Fruit fly (Drosophila melanogaster) whole organism, wandering third instar larva: ENCODE data around the gene CG7298.

ENCODE experiments used
- Abd-B ChIP-seq: fragments of >200 bp; optimal IDR thresholded peaks from 2 replicates; lab custom pipeline; 2017; ENCODE audit warnings: missing biosample characterization, missing genetic modification characterization
- Dfd ChIP-seq: fragments of >200 bp; optimal IDR thresholded peaks from 2 replicates; lab custom pipeline; 2017; ENCODE audit warnings: missing biosample characterization, missing genetic modification characterization
- Dif ChIP-seq: fragments of 200-275, 200-300 bp; sonication (Bioruptor generic); optimal IDR thresholded peaks from 2 replicates; lab custom pipeline; 2018; ENCODE audit warnings: missing biosample characterization, missing genetic modification characterization; ENCODE audit not compliant: partially characterized antibody
- GATAd ChIP-seq: sonication (Bioruptor generic); optimal IDR thresholded peaks from 2 replicates; lab custom pipeline; 2016; ENCODE audit warnings: missing biosample characterization, missing genetic modification characterization
- Hnf4 ChIP-seq: fragments of 200-800 bp; sonication (Bioruptor generic); optimal IDR thresholded peaks from 2 replicates; lab custom pipeline; 2016; ENCODE audit warnings: missing biosample characterization, mild to moderate bottlenecking, missing genetic modification characterization
- Hr83 ChIP-seq: fragments of 200-300 bp; sonication (Bioruptor generic); optimal IDR thresholded peaks from 2 replicates; lab custom pipeline; 2016; ENCODE audit warnings: missing biosample characterization, mild to moderate bottlenecking, missing genetic modification characterization, moderate library complexity; ENCODE audit not compliant: poor library complexity, severe bottlenecking
- Myc ChIP-seq: fragments of >200 bp; optimal IDR thresholded peaks from 2 replicates; lab custom pipeline; 2017
- OdsH ChIP-seq: fragments of 200-800 bp; sonication (Bioruptor generic); optimal IDR thresholded peaks from 2 replicates; lab custom pipeline; 2016; ENCODE audit warnings: missing biosample characterization, mild to moderate bottlenecking, missing genetic modification characterization
- Rel ChIP-seq, 2 experiments: fragments of 200-800 bp; sonication (Bioruptor generic) in 1 of 2; optimal IDR thresholded peaks; 2 replicates in 1 of 2; 3 replicates in 1 of 2; lab custom pipeline; 2016 to 2019; ENCODE audit warnings: mild to moderate bottlenecking in 2 of 2, missing biosample characterization in 2 of 2, missing genetic modification characterization in 2 of 2, moderate library complexity in 1 of 2
- Vsx2 ChIP-seq: fragments of 200-300, 225-300 bp; sonication (Bioruptor generic); optimal IDR thresholded peaks from 2 replicates; lab custom pipeline; 2018; ENCODE audit warnings: missing biosample characterization, missing genetic modification characterization; ENCODE audit not compliant: partially characterized antibody
- br ChIP-seq: fragments of 200-800 bp; sonication (Bioruptor generic); optimal IDR thresholded peaks from 2 replicates; lab custom pipeline; 2016; ENCODE audit warnings: missing biosample characterization, missing genetic modification characterization
- brk ChIP-seq: fragments of 200-800 bp; sonication (Bioruptor generic); optimal IDR thresholded peaks from 2 replicates; lab custom pipeline; 2016; ENCODE audit warnings: missing biosample characterization, mild to moderate bottlenecking, missing genetic modification characterization
- dl ChIP-seq, 2 experiments: fragments of 175-275, 200-275 bp in 1 of 2; fragments of 200-275 bp in 1 of 2; sonication (Bioruptor generic); optimal IDR thresholded peaks; lab custom pipeline; 2018; ENCODE audit warnings: mild to moderate bottlenecking in 2 of 2, missing biosample characterization in 2 of 2, missing genetic modification characterization in 2 of 2, moderate library complexity in 2 of 2; ENCODE audit not compliant: partially characterized antibody in 2 of 2, insufficient read depth in 1 of 2
- dmrt93B ChIP-seq: fragments of 200-800 bp; sonication (Bioruptor generic); optimal IDR thresholded peaks from 2 replicates; lab custom pipeline; 2018; ENCODE audit warnings: missing biosample characterization, mild to moderate bottlenecking, missing genetic modification characterization
- dsf ChIP-seq: sonication (Bioruptor generic); optimal IDR thresholded peaks from 2 replicates; lab custom pipeline; 2016; ENCODE audit warnings: missing biosample characterization, missing genetic modification characterization, borderline replicate concordance
- foxo ChIP-seq, 2 experiments: fragments of 200-800 bp; sonication (Bioruptor generic); optimal IDR thresholded peaks; 2 replicates in 1 of 2; 3 replicates in 1 of 2; lab custom pipeline; 2016 to 2017; ENCODE audit warnings: missing biosample characterization in 2 of 2, missing genetic modification characterization in 2 of 2
- fru ChIP-seq: fragments of 200-800 bp; sonication (Bioruptor generic); optimal IDR thresholded peaks from 3 replicates; lab custom pipeline; 2016; ENCODE audit warnings: missing biosample characterization, mild to moderate bottlenecking, missing genetic modification characterization
- h ChIP-seq: fragments of 200-800 bp; sonication (Bioruptor generic); optimal IDR thresholded peaks from 3 replicates; lab custom pipeline; 2016; ENCODE audit warnings: missing biosample characterization, mild to moderate bottlenecking, missing genetic modification characterization
- jim ChIP-seq: fragments of 175-275, 200-325 bp; sonication (Bioruptor generic); optimal IDR thresholded peaks from 2 replicates; lab custom pipeline; 2016; ENCODE audit warnings: missing biosample characterization, mild to moderate bottlenecking, missing genetic modification characterization
- lola ChIP-seq: fragments of >200 bp; optimal IDR thresholded peaks from 2 replicates; lab custom pipeline; 2017; ENCODE audit warnings: missing biosample characterization, missing genetic modification characterization
- pan ChIP-seq: fragments of >200 bp; optimal IDR thresholded peaks from 2 replicates; lab custom pipeline; 2017
- sage ChIP-seq: fragments of 200-800 bp; sonication (Bioruptor generic); optimal IDR thresholded peaks from 2 replicates; lab custom pipeline; 2016; ENCODE audit warnings: missing biosample characterization, mild to moderate bottlenecking, missing genetic modification characterization
- sv ChIP-seq: fragments of 200-800 bp; sonication (Bioruptor generic); optimal IDR thresholded peaks from 3 replicates; lab custom pipeline; 2016; ENCODE audit warnings: missing biosample characterization, missing genetic modification characterization
- woc ChIP-seq: sonication (Bioruptor generic); optimal IDR thresholded peaks from 2 replicates; lab custom pipeline; 2016; ENCODE audit warnings: missing biosample characterization, mild to moderate bottlenecking, missing genetic modification characterization

Gene CG7298

dm6 chr3L:20241163-20241970 lies 37.9 kb upstream of the CG7298 start, which contains the start of the genes CG6951 and CG17233:
TSS of gene CG6951 (plus strand) at chr3L:20241267.
TSS of gene CG17233 (minus strand) at chr3L:20241903.
- TF ChIP-seq Rel (GFP tag; optimal IDR thresholded peaks at IDR 0.05; lab: Kevin White, UChicago) (no peak), Rel (tag; optimal IDR thresholded peaks at IDR 0.05; lab: Kevin White, UChicago) (peak; percentile 20), Vsx2 (GFP tag; lab: Kevin White, UChicago) (peak; percentile 47), Hr83 (GFP tag; lab: Kevin White, UChicago) (no peak)

DNA sequence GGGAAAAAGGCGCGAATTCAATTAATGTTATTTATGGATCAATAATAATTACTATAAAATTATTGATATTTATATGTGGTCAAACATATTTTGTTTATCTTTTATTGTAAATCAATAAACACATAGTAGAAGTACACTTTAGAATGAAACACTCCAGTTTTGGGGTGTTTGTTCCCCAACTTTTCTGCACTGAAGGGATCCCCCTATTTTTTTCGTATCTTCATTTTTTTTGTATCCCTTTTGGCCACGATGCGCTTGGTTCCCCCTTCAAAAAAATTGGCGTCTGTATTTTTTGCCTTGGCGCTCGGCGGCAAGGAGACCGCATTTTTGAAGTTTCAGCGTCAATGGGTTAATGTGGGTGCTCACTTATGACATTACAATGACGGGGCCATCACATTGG lies 37.3 kb upstream of the CG7298 start, which contains the start of gene Clc:
TSS of gene Clc (plus strand) at position 301 of the 400 bp plus-strand sequence.
- TF ChIP-seq Rel (GFP tag; optimal IDR thresholded peaks at IDR 0.05; lab: Kevin White, UChicago) (no peak), Rel (tag; optimal IDR thresholded peaks at IDR 0.05; lab: Kevin White, UChicago) (peak; percentile 62), sv (GFP tag; lab: Kevin White, UChicago) (no peak)

DNA sequence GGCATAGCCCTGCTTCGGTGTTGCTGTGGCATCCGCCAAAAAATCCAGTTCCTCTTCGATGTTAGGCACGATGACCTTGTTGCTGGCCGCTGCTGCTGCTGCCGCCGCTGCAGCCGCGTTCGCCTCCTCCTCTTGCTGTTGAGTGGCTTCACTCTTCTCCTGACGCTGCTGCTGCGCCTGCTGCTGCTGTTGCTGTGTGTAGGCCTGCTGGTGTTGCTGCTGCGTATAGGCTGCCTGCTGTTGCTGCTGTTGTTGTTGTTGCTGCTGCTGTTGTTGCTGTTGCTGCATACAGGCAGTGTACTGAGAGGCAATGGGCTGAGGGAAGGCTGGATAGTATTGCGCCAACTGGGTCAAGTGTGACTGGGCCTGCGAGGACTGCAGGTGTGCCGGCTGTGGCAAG lies 33.7 kb upstream of the CG7298 start:
- TF ChIP-seq Dfd = peak; percentile 96
- TF ChIP-seq sage (GFP tag; lab: Kevin White, UChicago) = no peak

- TF ChIP-seq jim (GFP tag; lab: Kevin White, UChicago) (no peak), brk (no peak), Hr83 (GFP tag; lab: Kevin White, UChicago) (no peak), Vsx2 (GFP tag; lab: Kevin White, UChicago) (no peak), dsf (no peak), Dif (GFP tag; lab: Kevin White, UChicago) (no peak), lola (GFP tag; lab: Kevin White, UChicago) (no peak), dl (GFP tag; optimal IDR thresholded peaks at IDR 0.05; lab: Kevin White, UChicago; ENCODE audit: insufficient read depth in 1 of 2, partially characterized antibody in 2 of 2) (no peak), woc (no peak), foxo (GFP tag; optimal IDR thresholded peaks at IDR 0.05; lab: Kevin White, UChicago) (no peak), Abd-B (GFP tag; lab: Kevin White, UChicago) (no peak), Myc (lab: Kevin White, UChicago) (no peak), Dfd (no peak), br (GFP tag; lab: Kevin White, UChicago) (no peak), pan (lab: Kevin White, UChicago) (no peak), fru (GFP tag; lab: Kevin White, UChicago) (no peak), sv (GFP tag; lab: Kevin White, UChicago) (no peak)
These were observed 27.9 kb upstream of the CG7298 start, which contains the start of gene CG13813 for dm6 chr3L:20231369-20231768. TSS of gene CG13813 (plus strand) at chr3L:20231669.

- TF ChIP-seq Dif (GFP tag; lab: Kevin White, UChicago) (peak; percentile 80), foxo (GFP tag; optimal IDR thresholded peaks at IDR 0.05; lab: Kevin White, UChicago) (no peak)
These were observed 26.8 kb upstream of the CG7298 start for dm6 chr3L:20230178-20230775.

- peak; percentile 69 for TF ChIP-seq Dif (GFP tag; lab: Kevin White, UChicago)
- TF ChIP-seq Hnf4 = no peak
- TF ChIP-seq dl (GFP tag; optimal IDR thresholded peaks at IDR 0.05; lab: Kevin White, UChicago; ENCODE audit: insufficient read depth in 1 of 2, partially characterized antibody in 2 of 2) = peak in 1 of 2 experiments; percentile 54
- peak; percentile 45 for TF ChIP-seq Myc (lab: Kevin White, UChicago)
- TF ChIP-seq Vsx2 (GFP tag; lab: Kevin White, UChicago) = peak; percentile 92
- no peak for TF ChIP-seq dmrt93B
- no peak for TF ChIP-seq foxo (GFP tag; optimal IDR thresholded peaks at IDR 0.05; lab: Kevin White, UChicago)
These were observed 22.7 kb upstream of the CG7298 start for dm6 chr3L:20226153-20226552.

- no peak for TF ChIP-seq OdsH
- no peak for TF ChIP-seq GATAd (GFP tag; lab: Kevin White, UChicago)
- no peak for TF ChIP-seq h (GFP tag; lab: Kevin White, UChicago)
- TF ChIP-seq dmrt93B = no peak
- no peak for TF ChIP-seq Vsx2 (GFP tag; lab: Kevin White, UChicago)
- no peak for TF ChIP-seq br (GFP tag; lab: Kevin White, UChicago)
- TF ChIP-seq, all 38 proteins: peak for 0
These were observed 20.0 kb upstream of the CG7298 start, which contains the start of gene CG17147 for dm6 chr3L:20223398-20223951. TSS of gene CG17147 (plus strand) at chr3L:20223932.
